Worm (Caenorhabditis elegans) whole organism, L4/young adult: Measurements from ENCODE around the gene C02F5.14.

Source experiments
- W03F9.2 ChIP-seq: fragments of 150-350 bp; optimal IDR thresholded peaks from 2 replicates; lab custom pipeline; 2014; ENCODE audit warnings: missing biosample characterization, missing genetic modification characterization
- dao-5 ChIP-seq: sonication (generic microtip); optimal IDR thresholded peaks from 2 replicates; lab custom pipeline; 2016; ENCODE audit warnings: missing genotype, missing genetic modification characterization, moderate library complexity, missing compliant biosample characterization

ce11 chrIII:8240247-8240646 is 4.9 kb upstream of the C02F5.14 start:
- TF ChIP-seq W03F9.2 (tag; lab: Kevin White, UChicago), result no peak
- no peak for TF ChIP-seq dao-5 (tag; lab: Kevin White, UChicago)
